Worm (Caenorhabditis elegans) whole organism, L3 larva: ENCODE results near the gene C32D5.8.

Experiments used
- R02D3.7 ChIP-seq: fragments of 150-350 bp; optimal IDR thresholded peaks from 2 replicates; lab custom pipeline; 2014; ENCODE audit warnings: missing biosample characterization, missing genetic modification characterization
- ZK546.5 ChIP-seq: sonication (generic microtip); optimal IDR thresholded peaks from 2 replicates; lab custom pipeline; 2017; ENCODE audit warnings: missing biosample characterization, missing genetic modification characterization
- aly-2 ChIP-seq: fragments of 150-350 bp; optimal IDR thresholded peaks from 2 replicates; lab custom pipeline; 2014; ENCODE audit warnings: missing biosample characterization, missing genetic modification characterization
- ama-1 ChIP-seq: fragments of 150-350 bp; optimal IDR thresholded peaks from 2 replicates; lab custom pipeline; 2018
- ceh-16 ChIP-seq: sonication (generic microtip); optimal IDR thresholded peaks from 2 replicates; lab custom pipeline; 2017; ENCODE audit warnings: missing biosample characterization, missing genetic modification characterization
- ceh-28 ChIP-seq: fragments of 150-350 bp; optimal IDR thresholded peaks from 2 replicates; lab custom pipeline; 2014; ENCODE audit warnings: missing biosample characterization, missing genetic modification reagents, missing genetic modification characterization
- ceh-82 ChIP-seq: fragments of 150-350 bp; optimal IDR thresholded peaks from 2 replicates; lab custom pipeline; 2014; ENCODE audit warnings: missing biosample characterization, missing genetic modification characterization
- ceh-9 ChIP-seq: sonication (generic microtip); optimal IDR thresholded peaks from 2 replicates; lab custom pipeline; 2018; ENCODE audit warnings: missing biosample characterization, missing genetic modification characterization
- daf-12 ChIP-seq: fragments of 150-350 bp; optimal IDR thresholded peaks from 2 replicates; lab custom pipeline; 2014; ENCODE audit warnings: missing biosample characterization, missing genetic modification reagents, missing genetic modification characterization
- egl-27 ChIP-seq: sonication (generic microtip); optimal IDR thresholded peaks from 4 replicates; lab custom pipeline; 2017; ENCODE audit warnings: missing biosample characterization, missing genetic modification reagents, missing genetic modification characterization
- egl-5 ChIP-seq: fragments of 150-350 bp; optimal IDR thresholded peaks from 2 replicates; lab custom pipeline; 2017; ENCODE audit warnings: missing biosample characterization, missing genetic modification reagents, missing genetic modification characterization, inconsistent platforms
- elt-1 ChIP-seq: fragments of 150-350 bp; optimal IDR thresholded peaks from 2 replicates; lab custom pipeline; 2014; ENCODE audit warnings: missing biosample characterization, missing genetic modification characterization
- elt-2 ChIP-seq: sonication (generic microtip); optimal IDR thresholded peaks from 2 replicates; lab custom pipeline; 2016; ENCODE audit warnings: missing genetic modification reagents, mild to moderate bottlenecking, missing genetic modification characterization, missing compliant biosample characterization
- elt-3 ChIP-seq, 3 experiments: fragments of 150-350 bp in 1 of 3; sonication (generic microtip) in 2 of 3; optimal IDR thresholded peaks; 2 replicates in 2 of 3; 4 replicates in 1 of 3; lab custom pipeline; 2014 to 2017; ENCODE audit warnings: missing biosample characterization in 3 of 3, missing genetic modification characterization in 3 of 3
- eor-1 ChIP-seq, 2 experiments: fragments of 150-350 bp; optimal IDR thresholded peaks; 2 replicates each; lab custom pipeline; 2014 to 2018; ENCODE audit warnings: missing biosample characterization in 2 of 2, missing genetic modification characterization in 2 of 2
- fkh-10 ChIP-seq: sonication (generic microtip); optimal IDR thresholded peaks from 2 replicates; lab custom pipeline; 2017; ENCODE audit warnings: missing biosample characterization, missing genetic modification reagents, missing genetic modification characterization
- fkh-2 ChIP-seq: fragments of 150-350 bp; optimal IDR thresholded peaks from 2 replicates; lab custom pipeline; 2014; ENCODE audit warnings: missing biosample characterization, missing genetic modification reagents, missing genetic modification characterization
- fos-1 ChIP-seq: fragments of 150-350 bp; optimal IDR thresholded peaks from 2 replicates; lab custom pipeline; 2014; ENCODE audit warnings: missing biosample characterization, missing genetic modification characterization
- hmg-11 ChIP-seq: sonication (generic microtip); optimal IDR thresholded peaks from 2 replicates; lab custom pipeline; 2016; ENCODE audit warnings: missing genetic modification characterization, missing compliant biosample characterization
- jun-1 ChIP-seq: fragments of 150-350 bp; optimal IDR thresholded peaks from 2 replicates; lab custom pipeline; 2014; ENCODE audit warnings: missing biosample characterization, missing genetic modification reagents, missing genetic modification characterization
- lin-15B ChIP-seq: fragments of 150-350 bp; optimal IDR thresholded peaks from 2 replicates; lab custom pipeline; 2014; ENCODE audit warnings: missing biosample characterization, missing genetic modification characterization
- lin-39 ChIP-seq: fragments of 150-350 bp; optimal IDR thresholded peaks from 2 replicates; lab custom pipeline; 2018; ENCODE audit warnings: missing biosample characterization, missing genetic modification reagents, missing genetic modification characterization
- lsy-12 ChIP-seq: sonication (generic microtip); optimal IDR thresholded peaks from 2 replicates; lab custom pipeline; 2016; ENCODE audit warnings: mild to moderate bottlenecking, missing genetic modification characterization, missing compliant biosample characterization
- mdl-1 ChIP-seq: fragments of 150-350 bp; optimal IDR thresholded peaks from 2 replicates; lab custom pipeline; 2014; ENCODE audit warnings: missing biosample characterization, missing genetic modification characterization
- mml-1 ChIP-seq: fragments of 150-350 bp; sonication (generic microtip); optimal IDR thresholded peaks from 3 replicates; lab custom pipeline; 2014; ENCODE audit warnings: missing biosample characterization, missing genetic modification characterization
- nfya-1 ChIP-seq: sonication (generic microtip); optimal IDR thresholded peaks from 2 replicates; lab custom pipeline; 2017; ENCODE audit warnings: missing genetic modification characterization, mild to moderate bottlenecking, missing compliant biosample characterization, antibody characterized with exemption, moderate library complexity; ENCODE audit not compliant: insufficient read depth
- nhr-11 ChIP-seq: fragments of 150-350 bp; optimal IDR thresholded peaks from 2 replicates; lab custom pipeline; 2014; ENCODE audit warnings: missing biosample characterization, missing genetic modification characterization
- nhr-12 ChIP-seq: fragments of 150-350 bp; optimal IDR thresholded peaks from 2 replicates; lab custom pipeline; 2014; ENCODE audit warnings: missing biosample characterization, missing genetic modification characterization
- nhr-23 ChIP-seq: fragments of 150-350 bp; optimal IDR thresholded peaks from 2 replicates; lab custom pipeline; 2014; ENCODE audit warnings: missing biosample characterization, missing genetic modification reagents, missing genetic modification characterization
- nhr-237 ChIP-seq: fragments of 150-350 bp; optimal IDR thresholded peaks from 2 replicates; lab custom pipeline; 2014; ENCODE audit warnings: missing biosample characterization, missing genetic modification characterization
- nhr-25 ChIP-seq: sonication (generic microtip); optimal IDR thresholded peaks from 2 replicates; lab custom pipeline; 2017; ENCODE audit warnings: missing biosample characterization, missing genetic modification characterization
- nhr-28 ChIP-seq: fragments of 150-350 bp; optimal IDR thresholded peaks from 2 replicates; lab custom pipeline; 2014; ENCODE audit warnings: missing biosample characterization, missing genetic modification characterization
- nhr-43 ChIP-seq: sonication (generic microtip); optimal IDR thresholded peaks from 2 replicates; lab custom pipeline; 2016; ENCODE audit warnings: mild to moderate bottlenecking, missing genetic modification characterization, missing compliant biosample characterization; ENCODE audit not compliant: poor library complexity, severe bottlenecking
- nhr-67 ChIP-seq: fragments of 150-350 bp; optimal IDR thresholded peaks from 2 replicates; lab custom pipeline; 2014; ENCODE audit warnings: missing biosample characterization, missing genetic modification characterization
- nhr-76 ChIP-seq: fragments of 150-350 bp; sonication (generic microtip); optimal IDR thresholded peaks from 5 replicates; lab custom pipeline; 2014; ENCODE audit warnings: missing biosample characterization, missing genetic modification characterization
- nhr-77 ChIP-seq: fragments of 150-350 bp; optimal IDR thresholded peaks from 2 replicates; lab custom pipeline; 2014; ENCODE audit warnings: missing biosample characterization, missing genetic modification characterization
- pha-4 ChIP-seq: fragments of 150-350 bp; optimal IDR thresholded peaks from 2 replicates; lab custom pipeline; 2014; ENCODE audit warnings: missing biosample characterization, missing genetic modification reagents, missing genetic modification characterization
- pqm-1 ChIP-seq: fragments of 150-350 bp; optimal IDR thresholded peaks from 2 replicates; lab custom pipeline; 2017; ENCODE audit warnings: missing biosample characterization, missing genetic modification characterization, inconsistent platforms
- sea-2 ChIP-seq: fragments of 150-350 bp; sonication (generic microtip); optimal IDR thresholded peaks from 4 replicates; lab custom pipeline; 2014; ENCODE audit warnings: missing biosample characterization, missing genetic modification reagents, missing genetic modification characterization
- skn-1 ChIP-seq: fragments of 150-350 bp; optimal IDR thresholded peaks from 2 replicates; lab custom pipeline; 2014; ENCODE audit warnings: missing biosample characterization, missing genetic modification characterization
- snpc-4 ChIP-seq: fragments of 150-350 bp; optimal IDR thresholded peaks from 2 replicates; lab custom pipeline; 2014; ENCODE audit warnings: missing biosample characterization, missing genetic modification characterization
- tbx-2 ChIP-seq: sonication (generic microtip); optimal IDR thresholded peaks from 2 replicates; lab custom pipeline; 2016; ENCODE audit warnings: mild to moderate bottlenecking, missing genetic modification characterization, missing compliant biosample characterization
- unc-39 ChIP-seq: sonication (generic microtip); optimal IDR thresholded peaks from 4 replicates; lab custom pipeline; 2017; ENCODE audit warnings: missing biosample characterization, missing genetic modification characterization
- unc-62 ChIP-seq: fragments of 150-350 bp; sonication (generic microtip); optimal IDR thresholded peaks from 4 replicates; lab custom pipeline; 2014; ENCODE audit warnings: missing biosample characterization, missing genetic modification reagents, missing genetic modification characterization
- zag-1 ChIP-seq: fragments of 150-350 bp; optimal IDR thresholded peaks from 2 replicates; lab custom pipeline; 2014; ENCODE audit warnings: missing biosample characterization, missing genetic modification characterization
- ztf-11 ChIP-seq: fragments of 150-350 bp; optimal IDR thresholded peaks from 2 replicates; lab custom pipeline; 2014; ENCODE audit warnings: missing biosample characterization, missing genetic modification characterization
- ztf-4 ChIP-seq: fragments of 150-350 bp; optimal IDR thresholded peaks from 2 replicates; lab custom pipeline; 2014; ENCODE audit warnings: missing biosample characterization, missing genetic modification characterization

The C32D5.8 gene

ce11 chrII:6358905-6359304 lies 13.1 kb upstream of the C32D5.8 start, which contains the start of gene C32D5.12:
C32D5.12 (minus strand) TSS chrII:6359005.
- no peak for TF ChIP-seq fkh-10 (GFP tag; lab: Kevin White, UChicago)

ce11 chrII:6358232-6358631 lies 12.5 kb upstream of the C32D5.8 start:
- no peak for TF ChIP-seq elt-1
- TF ChIP-seq, all 47 proteins: peak for 0

DNA sequence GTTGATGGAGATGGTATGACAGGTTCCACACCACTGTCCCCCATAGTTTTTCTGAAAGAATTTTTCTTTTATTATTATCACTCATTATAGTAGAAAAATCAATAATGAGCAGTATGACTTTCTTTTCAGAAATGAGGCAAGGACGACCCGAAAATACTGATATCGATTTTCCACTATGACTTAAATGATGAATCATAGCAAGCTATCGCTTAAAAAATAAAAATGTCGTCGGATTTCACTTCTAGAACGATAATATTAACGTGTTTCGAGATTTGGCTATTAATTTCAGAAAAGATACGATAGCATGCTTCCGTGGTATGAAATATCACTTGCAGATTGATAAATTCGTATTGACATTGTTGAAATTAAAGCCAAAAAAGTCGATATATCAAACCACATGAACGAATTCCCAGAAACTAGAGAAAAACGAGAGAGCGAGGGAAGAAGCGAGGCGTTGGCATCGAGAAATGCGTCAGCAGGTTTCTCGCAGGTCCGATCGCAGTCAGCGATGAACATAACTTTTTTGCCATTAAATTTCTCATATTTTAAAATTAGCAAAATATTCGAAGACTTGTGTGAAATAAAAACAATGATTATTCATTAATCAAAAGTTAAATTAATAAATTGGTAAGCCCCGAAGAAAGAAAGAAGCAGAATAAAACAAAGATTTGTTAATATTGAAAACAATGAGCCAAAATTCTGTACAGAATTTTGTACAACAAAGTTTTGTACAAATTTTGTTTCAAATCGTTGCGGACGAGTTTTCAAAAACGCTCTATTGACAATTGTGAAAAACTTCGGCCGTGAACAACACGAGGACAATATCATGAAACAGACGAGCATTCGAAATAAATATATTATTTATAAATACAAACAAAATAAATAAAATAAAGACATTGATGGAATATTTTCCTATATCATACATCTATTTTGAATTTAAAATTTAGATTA lies 9.9 kb upstream of the C32D5.8 start, which contains the start of gene C32D5.11:
C32D5.11 (minus strand) TSS at position 51 of the 951 bp plus-strand sequence.
- TF ChIP-seq egl-5 (tag; lab: Kevin White, UChicago): no peak
- TF ChIP-seq lin-15B (tag; lab: Kevin White, UChicago): peak; percentile 78
- TF ChIP-seq lin-39 (tag; lab: Kevin White, UChicago): peak; percentile 84
- TF ChIP-seq snpc-4: peak; percentile 88
- no peak for TF ChIP-seq unc-62 (GFP tag; lab: Kevin White, UChicago)
- peak; percentile 72 for TF ChIP-seq pha-4 (tag; lab: Kevin White, UChicago)
- TF ChIP-seq ama-1 (lab: Kevin White, UChicago): no peak
- TF ChIP-seq nhr-43 (tag; lab: Kevin White, UChicago): peak; percentile 36
- TF ChIP-seq ztf-4 (tag; lab: Kevin White, UChicago): no peak
- TF ChIP-seq tbx-2 (tag; lab: Kevin White, UChicago): peak; percentile 27
- no peak for TF ChIP-seq ceh-16
- no peak for TF ChIP-seq fos-1 (tag; lab: Kevin White, UChicago)
- no peak for TF ChIP-seq ceh-82 (tag; lab: Kevin White, UChicago)
- TF ChIP-seq sea-2: no peak
- TF ChIP-seq elt-1: peak; percentile 49
- TF ChIP-seq daf-12 (tag; lab: Kevin White, UChicago): no peak
- no peak for TF ChIP-seq nhr-28
- peak; percentile 50 for TF ChIP-seq nhr-25 (tag; lab: Kevin White, UChicago)
- no peak for TF ChIP-seq ceh-9 (tag; lab: Kevin White, UChicago)
- TF ChIP-seq pqm-1 (tag; lab: Kevin White, UChicago): peak; percentile 65
- TF ChIP-seq nhr-237 (tag; lab: Kevin White, UChicago): no peak
- TF ChIP-seq nhr-76 (tag; lab: Kevin White, UChicago): no peak
- TF ChIP-seq unc-39: no peak
- no peak for TF ChIP-seq nhr-77 (tag; lab: Kevin White, UChicago)
- TF ChIP-seq ztf-11: no peak
- TF ChIP-seq elt-3 (tag; optimal IDR thresholded peaks at IDR 0.05; lab: Kevin White, UChicago): no peak
- TF ChIP-seq nfya-1 (tag; lab: Kevin White, UChicago): peak; percentile 78
- no peak for TF ChIP-seq jun-1 (tag; lab: Kevin White, UChicago)
- peak; percentile 74 for TF ChIP-seq lsy-12 (tag; lab: Kevin White, UChicago)
- peak; percentile 79 for TF ChIP-seq nhr-23 (tag; lab: Kevin White, UChicago)
- no peak for TF ChIP-seq fkh-10 (GFP tag; lab: Kevin White, UChicago)
- TF ChIP-seq nhr-12 (tag; lab: Kevin White, UChicago): no peak
- TF ChIP-seq egl-27: no peak
- TF ChIP-seq nhr-67 (tag; lab: Kevin White, UChicago): no peak
- peak; percentile 24 for TF ChIP-seq nhr-11 (tag; lab: Kevin White, UChicago)
- no peak for TF ChIP-seq aly-2 (tag; lab: Kevin White, UChicago)
- TF ChIP-seq elt-2 (tag; lab: Kevin White, UChicago): peak; percentile 35
- TF ChIP-seq fkh-2 (tag; lab: Kevin White, UChicago): no peak
- TF ChIP-seq zag-1 (tag; lab: Kevin White, UChicago): no peak
- TF ChIP-seq R02D3.7: no peak
- TF ChIP-seq mdl-1 (tag; lab: Kevin White, UChicago): no peak
- TF ChIP-seq ZK546.5 (tag; lab: Kevin White, UChicago): no peak
- no peak for TF ChIP-seq mml-1 (tag; lab: Kevin White, UChicago)
- peak; percentile 35 for TF ChIP-seq skn-1 (tag; lab: Kevin White, UChicago)
- TF ChIP-seq hmg-11 (tag; lab: Kevin White, UChicago): peak; percentile 43
- TF ChIP-seq ceh-28 (tag; lab: Kevin White, UChicago): peak; percentile 11
- no peak for TF ChIP-seq eor-1 (tag; optimal IDR thresholded peaks at IDR 0.05; lab: Kevin White, UChicago)
